Worm (Caenorhabditis elegans): Measurements from ENCODE around the gene str-13.

Gene str-13

DNA sequence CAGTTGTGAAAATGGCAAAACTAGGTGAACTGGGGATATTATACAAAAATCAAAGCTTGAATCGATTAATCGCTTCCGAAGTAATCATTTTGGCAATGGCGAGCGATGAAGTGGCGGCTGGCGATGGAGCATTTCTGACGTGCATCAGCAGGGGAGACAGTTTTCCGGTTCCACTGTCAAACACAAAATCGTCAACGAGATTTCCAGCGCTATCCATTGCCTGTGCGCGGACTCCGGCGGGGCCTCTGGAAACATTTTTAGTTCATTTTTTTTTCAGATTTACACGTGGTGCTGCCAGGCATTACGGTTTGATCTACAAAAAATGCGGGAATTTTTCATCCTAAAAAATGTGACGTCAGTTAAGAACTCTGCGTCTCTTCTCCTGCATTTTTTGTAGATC is 38.4 kb downstream of the str-13 start:
- TF ChIP-seq fkh-10 (GFP tag; optimal IDR thresholded peaks at IDR 0.05) (no peak), mdl-1 (tag; optimal IDR thresholded peaks at IDR 0.05) (no peak)

DNA sequence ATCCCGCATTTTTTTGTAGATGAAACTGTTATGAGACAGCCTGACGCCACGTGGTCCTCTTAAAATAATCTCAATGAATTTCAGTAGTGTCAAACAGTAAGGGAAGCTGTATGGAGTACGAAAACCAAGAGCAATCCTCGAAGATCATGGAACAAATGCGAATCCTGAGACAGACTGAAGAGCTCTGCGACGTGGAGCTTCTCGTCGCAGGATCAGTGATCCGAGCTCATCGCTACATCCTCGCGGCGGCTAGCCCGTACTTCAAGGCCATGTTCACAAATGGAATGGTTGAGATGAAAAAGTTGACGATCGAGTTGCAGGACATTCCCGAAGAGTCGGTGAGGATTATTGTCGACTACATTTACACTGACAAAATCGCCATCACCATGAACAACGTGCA is 42.8 kb downstream of the str-13 start:
- no peak for TF ChIP-seq nhr-23 (tag; optimal IDR thresholded peaks at IDR 0.05)
- no peak for TF ChIP-seq zag-1 (tag; optimal IDR thresholded peaks at IDR 0.05)
- TF ChIP-seq jun-1 (tag; optimal IDR thresholded peaks at IDR 0.05) = no peak
- TF ChIP-seq ceh-82 (tag; optimal IDR thresholded peaks at IDR 0.05) = no peak
- no peak for TF ChIP-seq tbx-2 (tag; optimal IDR thresholded peaks at IDR 0.05)
- no peak for TF ChIP-seq ceh-16 (tag; optimal IDR thresholded peaks at IDR 0.05)
- no peak for TF ChIP-seq ztf-4 (tag; optimal IDR thresholded peaks at IDR 0.05)
- TF ChIP-seq ztf-11 (tag; optimal IDR thresholded peaks at IDR 0.05) = no peak
- no peak for TF ChIP-seq nhr-67 (tag; optimal IDR thresholded peaks at IDR 0.05)
- no peak for TF ChIP-seq fos-1 (tag; optimal IDR thresholded peaks at IDR 0.05)
- TF ChIP-seq daf-12 (tag; optimal IDR thresholded peaks at IDR 0.05) = no peak
- TF ChIP-seq nhr-237 (tag; optimal IDR thresholded peaks at IDR 0.05) = no peak
- no peak for TF ChIP-seq sea-2 (GFP tag; optimal IDR thresholded peaks at IDR 0.05)
- no peak for TF ChIP-seq ceh-28 (tag; optimal IDR thresholded peaks at IDR 0.05)
- no peak for TF ChIP-seq nhr-28 (tag; optimal IDR thresholded peaks at IDR 0.05)

ce11 chrV:2683497-2683896 is 43.5 kb downstream of the str-13 start:
- TF ChIP-seq eor-1 (tag; optimal IDR thresholded peaks at IDR 0.05) = no peak
- TF ChIP-seq daf-12 (tag; optimal IDR thresholded peaks at IDR 0.05) = no peak
- TF ChIP-seq fkh-2 (tag; optimal IDR thresholded peaks at IDR 0.05) = no peak
- no peak for TF ChIP-seq ceh-16 (tag; optimal IDR thresholded peaks at IDR 0.05)
- no peak for TF ChIP-seq mml-1 (tag; optimal IDR thresholded peaks at IDR 0.05)
- TF ChIP-seq nfya-1 (tag; optimal IDR thresholded peaks at IDR 0.05; ENCODE audit: insufficient read depth) = no peak
- TF ChIP-seq nhr-76 (tag; optimal IDR thresholded peaks at IDR 0.05) = no peak
- TF ChIP-seq tbx-2 (tag; optimal IDR thresholded peaks at IDR 0.05) = no peak
- no peak for TF ChIP-seq ztf-11 (tag; optimal IDR thresholded peaks at IDR 0.05)
- TF ChIP-seq ztf-4 (tag; optimal IDR thresholded peaks at IDR 0.05) = no peak
- no peak for TF ChIP-seq nhr-12 (tag; optimal IDR thresholded peaks at IDR 0.05)
- TF ChIP-seq elt-1 (tag; optimal IDR thresholded peaks at IDR 0.05) = no peak
- TF ChIP-seq aly-2 (tag; optimal IDR thresholded peaks at IDR 0.05) = no peak
- TF ChIP-seq nhr-23 (tag; optimal IDR thresholded peaks at IDR 0.05) = no peak
- no peak for TF ChIP-seq nhr-43 (tag; optimal IDR thresholded peaks at IDR 0.05; ENCODE audit: poor library complexity, severe bottlenecking)
- no peak for TF ChIP-seq ceh-28 (tag; optimal IDR thresholded peaks at IDR 0.05)
- no peak for TF ChIP-seq ama-1 (optimal IDR thresholded peaks at IDR 0.05)
- no peak for TF ChIP-seq ceh-82 (tag; optimal IDR thresholded peaks at IDR 0.05)
- no peak for TF ChIP-seq elt-3 (tag; optimal IDR thresholded peaks at IDR 0.05)

DNA sequence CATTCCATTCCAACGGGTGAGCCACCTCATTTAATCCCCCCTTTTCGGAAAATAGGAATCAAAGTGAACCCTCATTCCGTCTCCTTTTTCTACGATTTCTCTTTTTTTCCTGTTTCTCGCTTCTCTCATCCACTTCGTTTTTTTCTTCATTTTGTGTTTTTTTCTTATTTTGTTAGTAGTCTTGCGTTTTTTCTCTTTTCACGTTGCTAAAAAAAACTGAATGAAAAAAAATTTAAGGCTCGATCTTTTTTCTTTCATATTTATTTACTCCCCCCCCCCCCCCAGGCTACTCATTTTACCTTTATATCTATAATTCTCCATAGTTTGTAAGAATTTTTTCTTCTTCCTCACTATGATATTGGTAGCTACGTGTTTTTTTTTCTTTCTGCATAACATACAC is 49.4 kb downstream of the str-13 start:
- TF ChIP-seq aly-2 (tag; optimal IDR thresholded peaks at IDR 0.05) (no peak), egl-27 (tag; optimal IDR thresholded peaks at IDR 0.05) (no peak), ceh-16 (tag; optimal IDR thresholded peaks at IDR 0.05) (no peak), hmg-11 (tag; optimal IDR thresholded peaks at IDR 0.05) (peak; percentile 7)
